Worm (Caenorhabditis elegans) whole organism, L4 larva: ENCODE results near the gene F26F4.5.

Experiments
- fos-1 ChIP-seq: fragments of 150-350 bp; optimal IDR thresholded peaks from 2 replicates; lab custom pipeline; 2014; ENCODE audit warnings: missing biosample characterization, missing genetic modification characterization
- lin-39 ChIP-seq: fragments of 150-350 bp; optimal IDR thresholded peaks from 2 replicates; lab custom pipeline; 2014; ENCODE audit warnings: missing biosample characterization, missing genetic modification reagents, missing genetic modification characterization
- lsy-2 ChIP-seq, 2 experiments: fragments of 150-350 bp in 1 of 2; sonication (generic microtip) in 1 of 2; optimal IDR thresholded peaks; 2 replicates each; lab custom pipeline; 2014 to 2017; ENCODE audit warnings: missing biosample characterization in 2 of 2, missing genetic modification characterization in 2 of 2
- mep-1 ChIP-seq: fragments of 150-350 bp; sonication (generic microtip); optimal IDR thresholded peaks from 3 replicates; lab custom pipeline; 2014; ENCODE audit warnings: missing biosample characterization, missing genetic modification characterization
- nhr-102 ChIP-seq: sonication (generic microtip); optimal IDR thresholded peaks from 2 replicates; lab custom pipeline; 2016; ENCODE audit warnings: mild to moderate bottlenecking, missing genetic modification characterization, moderate library complexity, missing compliant biosample characterization
- snpc-4 ChIP-seq: fragments of 150-350 bp; optimal IDR thresholded peaks from 2 replicates; lab custom pipeline; 2014; ENCODE audit warnings: missing biosample characterization, missing genetic modification characterization
- unc-130 ChIP-seq: sonication (generic microtip); optimal IDR thresholded peaks from 2 replicates; lab custom pipeline; 2016; ENCODE audit warnings: missing genetic modification reagents, missing genetic modification characterization, missing compliant biosample characterization
- zag-1 ChIP-seq: fragments of 150-350 bp; optimal IDR thresholded peaks from 2 replicates; lab custom pipeline; 2014; ENCODE audit warnings: missing biosample characterization, missing genetic modification characterization

- TF ChIP-seq mep-1, result no peak
- TF ChIP-seq unc-130 (GFP tag; lab: Kevin White, UChicago), result no peak
- TF ChIP-seq lin-39 (tag; lab: Kevin White, UChicago), result no peak
- TF ChIP-seq nhr-102 (tag; lab: Kevin White, UChicago), result no peak
- no peak for TF ChIP-seq fos-1
- TF ChIP-seq zag-1 (tag; lab: Kevin White, UChicago), result no peak
- peak in 1 of 2 experiments; percentile 69 for TF ChIP-seq lsy-2 (tag; optimal IDR thresholded peaks at IDR 0.05; lab: Kevin White, UChicago)
- no peak for TF ChIP-seq snpc-4 (tag; lab: Kevin White, UChicago)
Measured at ce11 chrIII:4878281-4878680, 12.8 kb downstream of the F26F4.5 start, which contains the start of the genes tost-1 and arx-6.
